Worm (Caenorhabditis elegans): ENCODE data around the gene gst-30.

- no peak for TF ChIP-seq ccch-3 (GFP tag; optimal IDR thresholded peaks at IDR 0.05)
- TF ChIP-seq snpc-4 (GFP tag; optimal IDR thresholded peaks at IDR 0.05): peak; percentile 64
- TF ChIP-seq snpc-4 (tag; optimal IDR thresholded peaks at IDR 0.05): peak in 3 of 4 experiments; percentile 24 to 56 (median 29)
- no peak for TF ChIP-seq mel-28 (tag; optimal IDR thresholded peaks at IDR 0.05; ENCODE audit: borderline replicate concordance)
- no peak for TF ChIP-seq ceh-40 (GFP tag; IDR thresholded peaks at IDR 0.05)
- TF ChIP-seq madf-3 (GFP tag; IDR thresholded peaks at IDR 0.05): 0 out of 2 replicates have a peak, but pooled peaks have one; percentile 70
- TF ChIP-seq hmg-20 (GFP tag; IDR thresholded peaks at IDR 0.05): peak; percentile 15; the same call in 1 of the 2 replicates
- TF ChIP-seq unc-62 (GFP tag; optimal IDR thresholded peaks at IDR 0.05): no peak
- TF ChIP-seq ztf-6 (GFP tag; IDR thresholded peaks at IDR 0.05): no peak
- peak; percentile 32 for TF ChIP-seq lin-40 (tag; optimal IDR thresholded peaks at IDR 0.05)
- TF ChIP-seq ztf-25 (GFP tag; IDR thresholded peaks at IDR 0.05): no peak
- TF ChIP-seq C06A6.2 (GFP tag; conservative IDR thresholded peaks at IDR 0.05): no peak; the same call in 1 of the 2 replicates
Observed at ce11 chrII:4942397-4942796, 7.5 kb upstream of the gst-30 start.

Measured in whole organism, young adult.